Worm (Caenorhabditis elegans): ENCODE measurements around the gene unc-112.

DNA sequence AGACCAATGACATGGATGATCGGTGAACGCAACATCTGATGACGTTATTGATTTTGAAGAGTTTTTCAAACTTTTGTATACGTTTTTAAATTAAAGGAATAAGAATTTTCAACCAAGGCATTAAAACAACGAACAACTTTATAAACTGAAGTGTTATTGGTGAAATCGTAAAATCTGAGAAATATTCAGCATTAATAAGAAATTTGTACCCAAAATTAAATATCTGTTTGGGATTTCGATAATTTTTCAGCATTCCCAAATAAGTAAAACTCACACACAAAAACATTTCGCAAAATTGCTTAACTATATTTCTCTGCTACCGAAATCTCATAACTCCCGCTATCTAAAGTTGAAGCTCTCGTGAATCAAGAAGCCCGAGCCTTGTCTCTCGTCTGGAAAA, 36.9 kb downstream of the unc-112 start:
- TF ChIP-seq dao-5 (tag; optimal IDR thresholded peaks at IDR 0.05) (no peak), him-1 (tag; optimal IDR thresholded peaks at IDR 0.05) (no peak), W03F9.2 (tag; optimal IDR thresholded peaks at IDR 0.05) (no peak)

Measured in whole organism, L4/young adult.